Worm (Caenorhabditis elegans): ENCODE results near the gene mbl-1.

DNA sequence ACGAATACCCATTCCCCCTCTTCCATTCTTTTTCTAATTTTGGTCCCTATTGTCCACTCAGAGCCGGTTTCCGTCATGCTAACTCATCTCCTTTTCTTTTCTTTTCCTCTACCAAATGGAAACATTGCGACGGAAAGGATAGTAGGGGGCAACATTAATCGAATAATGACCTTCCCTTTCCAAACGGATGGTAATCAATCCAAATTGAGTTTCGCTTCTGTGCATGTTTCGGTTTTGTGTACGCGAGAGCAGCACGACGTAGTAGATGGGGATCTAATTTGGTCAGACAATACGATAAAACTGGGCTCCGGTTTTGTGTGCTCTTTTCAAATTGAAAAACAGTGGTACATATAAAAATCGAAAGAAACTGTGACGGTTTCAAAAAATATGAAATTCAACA lies 13.0 kb downstream of the mbl-1 start:
- TF ChIP-seq unc-62 (GFP tag; optimal IDR thresholded peaks at IDR 0.05) (no peak), lin-39 (tag; optimal IDR thresholded peaks at IDR 0.05) (no peak), nhr-76 (tag; optimal IDR thresholded peaks at IDR 0.05) (no peak), nhr-47 (tag; optimal IDR thresholded peaks at IDR 0.05) (peak; percentile 41)
